Worm (Caenorhabditis elegans) whole organism, midembryonic: ENCODE data around the gene sdz-27.

ENCODE experiments used
- T22C8.4 ChIP-seq: fragments of 200-800 bp; sonication (Bioruptor generic); IDR thresholded peaks from 2 replicates; pipeline ENCODE4 v1.3.6; 2022; ENCODE audit warnings: missing genetic modification characterization, missing compliant biosample characterization
- cog-1 ChIP-seq: sonication (generic microtip); optimal IDR thresholded peaks from 2 replicates; lab custom pipeline; 2016; ENCODE audit warnings: missing genetic modification characterization, missing compliant biosample characterization
- flt-1 ChIP-seq: fragments of 200-800 bp; sonication (Bioruptor generic); IDR thresholded peaks from 2 replicates; pipeline ENCODE4 v1.3.6; 2022; ENCODE audit warnings: missing genetic modification characterization, missing compliant biosample characterization
- klf-2 ChIP-seq: fragments of 200-800 bp; sonication (Bioruptor generic); conservative IDR thresholded peaks from 2 replicates; pipeline ENCODE4 v1.3.6; 2022; ENCODE audit warnings: missing genetic modification reagents, missing genetic modification characterization, missing compliant biosample characterization
- med-1 ChIP-seq: sonication (generic microtip); optimal IDR thresholded peaks from 2 replicates; lab custom pipeline; 2017; ENCODE audit warnings: missing genetic modification characterization, mild to moderate bottlenecking, missing compliant biosample characterization, antibody characterized with exemption, missing genetic modification reagents; ENCODE audit not compliant: insufficient read depth
- ref-1 ChIP-seq: fragments of 200-800 bp; sonication (Bioruptor generic); conservative IDR thresholded peaks from 2 replicates; pipeline ENCODE4 v1.3.6; 2022; ENCODE audit warnings: missing genetic modification reagents, missing genetic modification characterization, missing compliant biosample characterization
- tab-1 ChIP-seq: fragments of 200-800 bp; sonication (Bioruptor generic); IDR thresholded peaks from 2 replicates; pipeline ENCODE4 v1.3.6; 2022; ENCODE audit warnings: missing genetic modification characterization, missing compliant biosample characterization
- ztf-23 ChIP-seq: fragments of 200-800 bp; sonication (Bioruptor generic); IDR thresholded peaks from 2 replicates; pipeline ENCODE4 v1.3.6; 2022; ENCODE audit warnings: missing genetic modification reagents, missing genetic modification characterization, missing compliant biosample characterization
- ztf-29 ChIP-seq: fragments of 200-800 bp; sonication (Bioruptor generic); IDR thresholded peaks from 2 replicates; pipeline ENCODE4 v1.3.6; 2022; ENCODE audit warnings: missing genetic modification reagents, missing genetic modification characterization, missing compliant biosample characterization

Gene sdz-27

DNA sequence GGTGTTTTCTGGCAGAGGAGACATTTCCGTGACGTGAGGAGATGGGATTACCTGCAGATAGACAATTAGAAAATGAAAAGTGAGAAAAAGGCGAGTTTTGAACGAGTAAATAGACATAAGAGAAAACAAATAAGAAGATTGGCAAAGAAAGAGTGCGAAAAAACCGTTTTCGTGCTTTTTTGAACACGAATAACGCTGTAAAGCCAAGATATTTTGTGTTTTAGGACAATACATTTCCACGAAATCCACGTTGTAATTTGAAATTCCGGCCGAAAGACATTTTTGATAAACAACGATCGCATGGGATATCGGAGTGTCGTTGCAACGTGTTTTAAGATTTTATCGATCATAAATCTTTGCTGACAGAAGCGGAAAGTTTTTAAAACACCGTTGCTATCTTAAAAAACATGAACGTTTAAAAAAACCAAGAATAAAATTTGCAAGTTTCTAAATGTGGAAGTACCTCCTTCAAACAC lies 24.0 kb downstream of the sdz-27 start, which contains the start of gene adk-1:
TSS of gene adk-1 (minus strand) at position 51 of the 476 bp plus-strand sequence.
- TF ChIP-seq tab-1 (GFP tag; lab: Robert Waterston, UW): no peak
- no peak for TF ChIP-seq ztf-23 (GFP tag; lab: Robert Waterston, UW)
- TF ChIP-seq klf-2 (GFP tag; lab: Robert Waterston, UW): no peak
- TF ChIP-seq med-1 (GFP tag; lab: Kevin White, UChicago): no peak
- TF ChIP-seq ztf-29 (GFP tag; lab: Robert Waterston, UW): no peak
- TF ChIP-seq cog-1 (tag; lab: Kevin White, UChicago): no peak
- TF ChIP-seq T22C8.4 (GFP tag; lab: Robert Waterston, UW): no peak
- no peak for TF ChIP-seq ref-1 (GFP tag; lab: Robert Waterston, UW)
- no peak for TF ChIP-seq flt-1 (GFP tag; lab: Robert Waterston, UW)

DNA sequence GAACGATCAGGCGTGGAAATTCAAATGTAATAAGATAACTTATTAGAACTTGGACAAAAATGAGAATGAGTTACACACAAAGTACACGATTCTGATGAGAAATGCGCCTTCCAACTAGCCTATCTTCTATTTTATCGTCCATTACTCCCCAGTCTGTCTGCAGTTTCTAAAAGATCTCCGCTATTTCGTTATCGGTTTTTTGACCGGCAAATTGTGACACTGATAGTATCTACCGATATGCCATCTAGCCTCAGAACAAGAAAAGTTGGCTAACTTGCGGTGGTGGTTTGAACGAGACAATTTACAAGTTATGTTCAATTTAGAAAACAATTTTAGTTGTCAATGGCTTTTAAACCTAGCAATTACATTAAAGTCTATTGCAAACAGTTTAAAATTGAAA lies 24.7 kb downstream of the sdz-27 start:
- TF ChIP-seq ztf-23 (GFP tag; lab: Robert Waterston, UW) (no peak), tab-1 (GFP tag; lab: Robert Waterston, UW) (no peak), klf-2 (GFP tag; lab: Robert Waterston, UW) (no peak), med-1 (GFP tag; lab: Kevin White, UChicago) (no peak), ref-1 (GFP tag; lab: Robert Waterston, UW) (no peak), flt-1 (GFP tag; lab: Robert Waterston, UW) (no peak), cog-1 (tag; lab: Kevin White, UChicago) (no peak), T22C8.4 (GFP tag; lab: Robert Waterston, UW) (no peak), ztf-29 (GFP tag; lab: Robert Waterston, UW) (no peak)

DNA sequence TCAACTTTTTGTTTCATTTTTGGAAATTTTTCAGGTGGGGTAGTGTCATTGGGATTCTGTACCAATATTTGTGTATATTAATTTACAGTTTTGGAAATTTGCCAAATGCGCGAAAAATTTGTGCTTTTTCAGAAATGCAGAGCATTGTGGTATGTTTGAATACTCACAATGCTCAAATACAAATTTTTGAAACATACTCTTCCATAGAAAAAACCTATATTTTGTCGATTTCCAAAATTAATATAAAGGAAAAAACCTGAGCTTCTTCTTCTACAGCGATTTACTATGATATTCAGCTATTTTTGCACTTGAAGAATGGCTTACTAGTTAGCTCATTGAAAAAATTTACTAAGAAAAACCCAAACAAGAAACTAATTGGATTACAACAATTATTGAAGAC lies 26.1 kb downstream of the sdz-27 start:
- TF ChIP-seq tab-1 (GFP tag; lab: Robert Waterston, UW) (no peak), ref-1 (GFP tag; lab: Robert Waterston, UW) (no peak), T22C8.4 (GFP tag; lab: Robert Waterston, UW) (no peak), ztf-23 (GFP tag; lab: Robert Waterston, UW) (no peak), klf-2 (GFP tag; lab: Robert Waterston, UW) (no peak), flt-1 (GFP tag; lab: Robert Waterston, UW) (no peak), cog-1 (tag; lab: Kevin White, UChicago) (no peak), ztf-29 (GFP tag; lab: Robert Waterston, UW) (no peak), med-1 (GFP tag; lab: Kevin White, UChicago) (no peak)

- TF ChIP-seq ztf-23 (GFP tag; lab: Robert Waterston, UW) (no peak), klf-2 (GFP tag; lab: Robert Waterston, UW) (no peak), tab-1 (GFP tag; lab: Robert Waterston, UW) (no peak), flt-1 (GFP tag; lab: Robert Waterston, UW) (no peak), cog-1 (tag; lab: Kevin White, UChicago) (no peak), ref-1 (GFP tag; lab: Robert Waterston, UW) (no peak)
These were observed 31.2 kb downstream of the sdz-27 start, which contains the start of gene zip-6 for ce11 chrIV:11218037-11218436. TSS of gene zip-6 (minus strand) at chrIV:11218137.

- no peak for TF ChIP-seq klf-2 (GFP tag; lab: Robert Waterston, UW)
- no peak for TF ChIP-seq med-1 (GFP tag; lab: Kevin White, UChicago)
- no peak for TF ChIP-seq ztf-29 (GFP tag; lab: Robert Waterston, UW)
- TF ChIP-seq flt-1 (GFP tag; lab: Robert Waterston, UW): no peak
- no peak for TF ChIP-seq cog-1 (tag; lab: Kevin White, UChicago)
- TF ChIP-seq T22C8.4 (GFP tag; lab: Robert Waterston, UW): no peak
- TF ChIP-seq ref-1 (GFP tag; lab: Robert Waterston, UW): no peak
- TF ChIP-seq tab-1 (GFP tag; lab: Robert Waterston, UW): no peak
- TF ChIP-seq ztf-23 (GFP tag; lab: Robert Waterston, UW): no peak
These were observed 37.0 kb downstream of the sdz-27 start, which contains the start of gene C29F4.3 for ce11 chrIV:11223878-11224277. TSS of gene C29F4.3 (minus strand) at chrIV:11223978.

- TF ChIP-seq ztf-23 (GFP tag; lab: Robert Waterston, UW) (no peak), tab-1 (GFP tag; lab: Robert Waterston, UW) (no peak), ref-1 (GFP tag; lab: Robert Waterston, UW) (no peak), T22C8.4 (GFP tag; lab: Robert Waterston, UW) (no peak), flt-1 (GFP tag; lab: Robert Waterston, UW) (no peak), med-1 (GFP tag; lab: Kevin White, UChicago) (no peak), cog-1 (tag; lab: Kevin White, UChicago) (no peak), ztf-29 (GFP tag; lab: Robert Waterston, UW) (no peak), klf-2 (GFP tag; lab: Robert Waterston, UW) (no peak)
These were observed 38.4 kb downstream of the sdz-27 start, which contains the start of gene col-125 for ce11 chrIV:11225206-11225605. TSS of gene col-125 (plus strand) at chrIV:11225506.

ce11 chrIV:11226545-11226944 lies 39.7 kb downstream of the sdz-27 start:
- TF ChIP-seq ztf-29 (GFP tag; lab: Robert Waterston, UW) (no peak), tab-1 (GFP tag; lab: Robert Waterston, UW) (no peak), med-1 (GFP tag; lab: Kevin White, UChicago) (no peak), cog-1 (tag; lab: Kevin White, UChicago) (no peak), klf-2 (GFP tag; lab: Robert Waterston, UW) (no peak), ref-1 (GFP tag; lab: Robert Waterston, UW) (no peak), T22C8.4 (GFP tag; lab: Robert Waterston, UW) (no peak)

DNA sequence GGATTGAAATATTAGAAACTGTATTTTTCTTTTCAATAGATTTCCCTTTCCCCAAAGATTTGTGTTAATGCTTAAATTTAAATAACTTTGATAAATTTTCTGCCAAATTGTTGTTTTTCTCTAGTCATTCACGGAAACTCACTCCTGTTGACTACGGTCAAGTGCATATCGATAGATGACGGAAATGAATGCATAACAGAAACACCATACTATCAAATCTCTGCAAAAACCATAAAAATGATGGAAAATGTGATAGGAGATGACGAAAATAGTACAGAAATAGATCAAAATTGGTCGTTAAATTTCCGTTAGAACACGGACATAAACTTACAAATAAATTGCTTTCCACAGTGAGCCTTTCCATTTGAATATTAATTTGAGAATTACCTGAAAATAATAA lies 42.2 kb downstream of the sdz-27 start:
- TF ChIP-seq klf-2 (GFP tag; lab: Robert Waterston, UW) (no peak), T22C8.4 (GFP tag; lab: Robert Waterston, UW) (no peak), ztf-23 (GFP tag; lab: Robert Waterston, UW) (no peak), cog-1 (tag; lab: Kevin White, UChicago) (no peak), tab-1 (GFP tag; lab: Robert Waterston, UW) (no peak), ref-1 (GFP tag; lab: Robert Waterston, UW) (no peak), med-1 (GFP tag; lab: Kevin White, UChicago) (no peak), flt-1 (GFP tag; lab: Robert Waterston, UW) (no peak)
